Worm (Caenorhabditis elegans) whole organism, L1 larva: Measurements from ENCODE around the gene acd-3.

Experiments used
- egl-27 ChIP-seq, 2 experiments: fragments of 150-350 bp in 1 of 2; sonication (generic microtip); optimal IDR thresholded peaks; 3 replicates each; lab custom pipeline; 2017 to 2018; ENCODE audit warnings: missing biosample characterization in 2 of 2, missing genetic modification characterization in 2 of 2, missing genetic modification reagents in 2 of 2
- nhr-77 ChIP-seq: fragments of 150-350 bp; optimal IDR thresholded peaks from 2 replicates; lab custom pipeline; 2014; ENCODE audit warnings: missing biosample characterization, missing genetic modification characterization
- sptf-1 ChIP-seq: fragments of 150-350 bp; optimal IDR thresholded peaks from 2 replicates; lab custom pipeline; 2014; ENCODE audit warnings: missing biosample characterization, missing genetic modification characterization
- unc-130 ChIP-seq: fragments of 150-350 bp; optimal IDR thresholded peaks from 2 replicates; lab custom pipeline; 2017; ENCODE audit warnings: missing biosample characterization, missing genetic modification characterization, inconsistent platforms
- zag-1 ChIP-seq: fragments of 150-350 bp; optimal IDR thresholded peaks from 2 replicates; lab custom pipeline; 2014; ENCODE audit warnings: missing biosample characterization, missing genetic modification characterization

ce11 chrX:14875668-14876067 is 26.6 kb downstream of the acd-3 start, which contains the start of gene sssh-1:
- TF ChIP-seq zag-1 (tag; lab: Kevin White, UChicago): no peak
- TF ChIP-seq sptf-1 (tag; lab: Kevin White, UChicago): no peak
- no peak for TF ChIP-seq unc-130 (tag; lab: Kevin White, UChicago)
- TF ChIP-seq nhr-77 (tag; lab: Kevin White, UChicago): no peak
- TF ChIP-seq egl-27 (tag; optimal IDR thresholded peaks at IDR 0.05; lab: Kevin White, UChicago): no peak
